Worm (Caenorhabditis elegans): ENCODE data around the gene sre-21.

Gene sre-21

ce11 chrV:17805323-17805722 is 32.3 kb upstream of the sre-21 start, which contains the start of gene srh-291:
Gene srh-291, plus strand, starts transcription at chrV:17805623.
- TF ChIP-seq fos-1 (tag; optimal IDR thresholded peaks at IDR 0.05), result no peak

ce11 chrV:17802519-17802918 is 29.5 kb upstream of the sre-21 start, which contains the start of the genes Y94A7B.11 and srh-292:
Gene Y94A7B.11, minus strand, starts transcription at chrV:17802619.
Gene srh-292, plus strand, starts transcription at chrV:17802769.
- TF ChIP-seq elt-3 (tag; optimal IDR thresholded peaks at IDR 0.05) (no peak), skn-1 (tag; optimal IDR thresholded peaks at IDR 0.05) (no peak), lin-11 (tag; optimal IDR thresholded peaks at IDR 0.05) (no peak), lin-13 (GFP tag; optimal IDR thresholded peaks at IDR 0.05) (no peak), F13H6.1 (tag; optimal IDR thresholded peaks at IDR 0.05) (no peak), ZK546.5 (tag; optimal IDR thresholded peaks at IDR 0.05) (no peak)

- TF ChIP-seq mbf-1 (tag; optimal IDR thresholded peaks at IDR 0.05), result no peak
- TF ChIP-seq snpc-4 (tag; optimal IDR thresholded peaks at IDR 0.05), result no peak
- no peak for TF ChIP-seq ZK546.5 (tag; optimal IDR thresholded peaks at IDR 0.05)
- TF ChIP-seq lin-39 (tag; optimal IDR thresholded peaks at IDR 0.05), result no peak
- TF ChIP-seq alr-1 (tag; optimal IDR thresholded peaks at IDR 0.05), result no peak
These were observed 27.5 kb upstream of the sre-21 start, which contains the start of gene srh-287 for ce11 chrV:17800538-17800937. Gene srh-287, plus strand, starts transcription at chrV:17800838.

ce11 chrV:17798789-17799188 is 25.8 kb upstream of the sre-21 start, which contains the start of gene srx-18:
Gene srx-18, minus strand, starts transcription at chrV:17798889.
- TF ChIP-seq unc-62 (GFP tag; optimal IDR thresholded peaks at IDR 0.05), result no peak
- TF ChIP-seq ztf-1 (GFP tag; conservative IDR thresholded peaks at IDR 0.05), result no peak
- TF ChIP-seq C34F6.9 (tag; optimal IDR thresholded peaks at IDR 0.05), result no peak
- no peak for TF ChIP-seq alr-1 (tag; optimal IDR thresholded peaks at IDR 0.05)
- TF ChIP-seq F13H6.1 (tag; optimal IDR thresholded peaks at IDR 0.05), result no peak
- no peak for TF ChIP-seq lin-39 (tag; optimal IDR thresholded peaks at IDR 0.05)

- no peak for TF ChIP-seq lsy-2 (tag; optimal IDR thresholded peaks at IDR 0.05)
- no peak for TF ChIP-seq unc-39 (tag; optimal IDR thresholded peaks at IDR 0.05)
- TF ChIP-seq mdl-1 (tag; optimal IDR thresholded peaks at IDR 0.05), result no peak
- no peak for TF ChIP-seq lin-13 (GFP tag; optimal IDR thresholded peaks at IDR 0.05)
- no peak for TF ChIP-seq peb-1 (tag; optimal IDR thresholded peaks at IDR 0.05)
- TF ChIP-seq elt-1 (tag; optimal IDR thresholded peaks at IDR 0.05), result no peak
- TF ChIP-seq nhr-11 (tag; optimal IDR thresholded peaks at IDR 0.05), result no peak
- no peak for TF ChIP-seq mab-5 (tag; optimal IDR thresholded peaks at IDR 0.05)
- no peak for TF ChIP-seq R02D3.7 (tag; optimal IDR thresholded peaks at IDR 0.05)
- TF ChIP-seq sma-3 (GFP tag; optimal IDR thresholded peaks at IDR 0.05), result no peak
- TF ChIP-seq skn-1 (tag; optimal IDR thresholded peaks at IDR 0.05), result no peak
- TF ChIP-seq ztf-11 (tag; optimal IDR thresholded peaks at IDR 0.05), result no peak
- no peak for TF ChIP-seq nhr-129 (tag; optimal IDR thresholded peaks at IDR 0.05)
- TF ChIP-seq sem-4 (tag; optimal IDR thresholded peaks at IDR 0.05), result no peak
- TF ChIP-seq alr-1 (tag; optimal IDR thresholded peaks at IDR 0.05), result no peak
- TF ChIP-seq nhr-12 (tag; optimal IDR thresholded peaks at IDR 0.05), result no peak
These were observed 22.6 kb upstream of the sre-21 start, which contains the start of gene srh-288 for ce11 chrV:17795655-17796054. Gene srh-288, minus strand, starts transcription at chrV:17795755.

- no peak for TF ChIP-seq unc-55 (GFP tag; optimal IDR thresholded peaks at IDR 0.05)
- TF ChIP-seq crh-2 (tag; optimal IDR thresholded peaks at IDR 0.05), result no peak
- TF ChIP-seq lin-11 (tag; optimal IDR thresholded peaks at IDR 0.05), result no peak
- TF ChIP-seq elt-3 (tag; optimal IDR thresholded peaks at IDR 0.05), result no peak
- TF ChIP-seq zag-1 (tag; optimal IDR thresholded peaks at IDR 0.05), result no peak
- TF ChIP-seq ztf-4 (tag; optimal IDR thresholded peaks at IDR 0.05), result no peak
These were observed 21.0 kb upstream of the sre-21 start, which contains the start of gene srh-289 for ce11 chrV:17793986-17794385. Gene srh-289, minus strand, starts transcription at chrV:17794086.

- TF ChIP-seq mdl-1 (tag; optimal IDR thresholded peaks at IDR 0.05) (no peak), sma-3 (GFP tag; optimal IDR thresholded peaks at IDR 0.05) (no peak), nhr-21 (tag; optimal IDR thresholded peaks at IDR 0.05) (no peak), ztf-1 (GFP tag; conservative IDR thresholded peaks at IDR 0.05) (no peak), gmeb-1 (tag; optimal IDR thresholded peaks at IDR 0.05) (no peak), mab-5 (tag; optimal IDR thresholded peaks at IDR 0.05) (no peak), ceh-82 (tag; optimal IDR thresholded peaks at IDR 0.05) (no peak), skn-1 (tag; optimal IDR thresholded peaks at IDR 0.05) (no peak)
These were observed 17.2 kb upstream of the sre-21 start, which contains the start of gene srh-290 for ce11 chrV:17790191-17790590. Gene srh-290, plus strand, starts transcription at chrV:17790491.

Measured in whole organism, L2 larva.